Fruit fly (Drosophila melanogaster) whole organism, prepupa: ENCODE measurements around the gene ATPsyngamma.

Experiments used
- Blimp-1 ChIP-seq: fragments of 200-800 bp; sonication (Bioruptor generic); optimal IDR thresholded peaks from 3 replicates; lab custom pipeline; 2017; ENCODE audit warnings: missing biosample characterization, missing genetic modification characterization, mild to moderate bottlenecking, moderate library complexity, missing genetic modification reagents
- CG11294 ChIP-seq: fragments of 200-800 bp; sonication (Bioruptor generic); IDR thresholded peaks from 2 replicates; pipeline ENCODE4 v1.3.6; 2022; ENCODE audit warnings: missing biosample characterization, missing genetic modification characterization
- CG11762 ChIP-seq: fragments of 200-800 bp; sonication (Bioruptor generic); optimal IDR thresholded peaks from 3 replicates; lab custom pipeline; 2016; ENCODE audit warnings: missing biosample characterization, missing genetic modification characterization; ENCODE audit not compliant: insufficient read depth
- CG11902 ChIP-seq: fragments of 200-800 bp; sonication (Bioruptor generic); optimal IDR thresholded peaks from 3 replicates; lab custom pipeline; 2016; ENCODE audit warnings: missing biosample characterization, missing genetic modification characterization
- CG15336 ChIP-seq: fragments of 200-800 bp; sonication (Bioruptor generic); IDR thresholded peaks from 2 replicates; pipeline ENCODE4 v1.3.6; 2022; ENCODE audit warnings: missing biosample characterization, missing genetic modification characterization
- CG1621 ChIP-seq: fragments of 200-800 bp; sonication (Bioruptor generic); optimal IDR thresholded peaks from 3 replicates; lab custom pipeline; 2018; ENCODE audit warnings: missing biosample characterization, mild to moderate bottlenecking, missing genetic modification characterization
- CG16779 ChIP-seq: fragments of 200-800 bp; sonication (Bioruptor generic); optimal IDR thresholded peaks from 3 replicates; lab custom pipeline; 2017; ENCODE audit warnings: missing biosample characterization, mild to moderate bottlenecking, missing genetic modification characterization
- CG3032 ChIP-seq: fragments of 200-800 bp; optimal IDR thresholded peaks from 2 replicates; lab custom pipeline; 2019; ENCODE audit warnings: missing biosample characterization, mild to moderate bottlenecking, missing genetic modification characterization, moderate library complexity
- CG34406 ChIP-seq: fragments of 200-800 bp; sonication (Bioruptor generic); optimal IDR thresholded peaks from 3 replicates; lab custom pipeline; 2016; ENCODE audit warnings: missing biosample characterization, missing genetic modification characterization
- CG4318 ChIP-seq: fragments of 200-800 bp; sonication (Bioruptor generic); optimal IDR thresholded peaks from 3 replicates; lab custom pipeline; 2017; ENCODE audit warnings: missing biosample characterization, mild to moderate bottlenecking, missing genetic modification characterization
- CG6163 ChIP-seq: fragments of 200-800 bp; sonication (Bioruptor generic); IDR thresholded peaks from 3 replicates; pipeline ENCODE4 v1.3.6; 2022; ENCODE audit warnings: missing biosample characterization, missing genetic modification characterization
- CG6792 ChIP-seq: fragments of 200-800 bp; sonication (Bioruptor generic); optimal IDR thresholded peaks from 3 replicates; lab custom pipeline; 2016; ENCODE audit warnings: missing biosample characterization, missing genetic modification characterization
- CG6808 ChIP-seq: fragments of 200-800 bp; sonication (Bioruptor generic); optimal IDR thresholded peaks from 3 replicates; lab custom pipeline; 2017; ENCODE audit warnings: missing biosample characterization, missing genetic modification characterization, mild to moderate bottlenecking, moderate library complexity, missing genetic modification reagents
- CG8119 ChIP-seq: fragments of 200-800 bp; sonication (Bioruptor generic); IDR thresholded peaks from 3 replicates; pipeline ENCODE4 v1.3.6; 2022; ENCODE audit warnings: missing biosample characterization, missing genetic modification characterization
- CG8319 ChIP-seq: fragments of 200-800 bp; sonication (Bioruptor generic); optimal IDR thresholded peaks from 3 replicates; lab custom pipeline; 2016; ENCODE audit warnings: missing biosample characterization, missing genetic modification characterization
- CG9139 ChIP-seq: fragments of 200-800 bp; sonication (Bioruptor generic); optimal IDR thresholded peaks from 3 replicates; lab custom pipeline; 2017; ENCODE audit warnings: missing biosample characterization, mild to moderate bottlenecking, missing genetic modification characterization
- Eip75B ChIP-seq: fragments of 200-800 bp; sonication (Bioruptor generic); optimal IDR thresholded peaks from 3 replicates; lab custom pipeline; 2016; ENCODE audit warnings: missing biosample characterization, missing genetic modification characterization
- Eip93F ChIP-seq: fragments of 200-800 bp; sonication (Bioruptor generic); optimal IDR thresholded peaks from 2 replicates; lab custom pipeline; 2016; ENCODE audit warnings: missing biosample characterization, mild to moderate bottlenecking, missing genetic modification characterization
- Gug ChIP-seq: fragments of 200-800 bp; sonication (Bioruptor generic); IDR thresholded peaks from 2 replicates; pipeline ENCODE4 v1.3.6; 2022; ENCODE audit warnings: missing biosample characterization, missing genetic modification characterization
- Hr38 ChIP-seq: sonication (Bioruptor generic); optimal IDR thresholded peaks from 2 replicates; lab custom pipeline; 2016; ENCODE audit warnings: missing biosample characterization, missing genetic modification characterization
- OdsH ChIP-seq: fragments of 200-800 bp; sonication (Bioruptor generic); optimal IDR thresholded peaks from 3 replicates; lab custom pipeline; 2016; ENCODE audit warnings: missing biosample characterization, missing genetic modification characterization
- Smox ChIP-seq: fragments of 200-800 bp; sonication (Bioruptor generic); optimal IDR thresholded peaks from 3 replicates; lab custom pipeline; 2016; ENCODE audit warnings: missing biosample characterization, missing genetic modification characterization
- Sox102F ChIP-seq: fragments of 200-800 bp; sonication (Bioruptor generic); optimal IDR thresholded peaks from 2 replicates; lab custom pipeline; 2016; ENCODE audit warnings: missing biosample characterization, mild to moderate bottlenecking, missing genetic modification characterization
- Sox15 ChIP-seq: fragments of 200-800 bp; sonication (Bioruptor generic); optimal IDR thresholded peaks from 3 replicates; lab custom pipeline; 2016; ENCODE audit warnings: missing biosample characterization, missing genetic modification characterization
- achi ChIP-seq: fragments of 200-800 bp; sonication (Bioruptor generic); optimal IDR thresholded peaks from 3 replicates; lab custom pipeline; 2016; ENCODE audit warnings: missing biosample characterization, missing genetic modification characterization
- acj6 ChIP-seq: fragments of 200-800 bp; sonication (Bioruptor generic); optimal IDR thresholded peaks from 3 replicates; lab custom pipeline; 2016; ENCODE audit warnings: missing biosample characterization, missing genetic modification characterization
- cyc ChIP-seq: fragments of 200-800 bp; sonication (Bioruptor generic); optimal IDR thresholded peaks from 3 replicates; lab custom pipeline; 2016; ENCODE audit warnings: missing biosample characterization, missing genetic modification characterization
- dac ChIP-seq: fragments of 200-800 bp; sonication (Bioruptor generic); optimal IDR thresholded peaks from 2 replicates; lab custom pipeline; 2017; ENCODE audit warnings: missing biosample characterization, mild to moderate bottlenecking, missing genetic modification characterization
- dsx ChIP-seq: fragments of 200-800 bp; optimal IDR thresholded peaks from 3 replicates; lab custom pipeline; 2019; ENCODE audit warnings: missing biosample characterization, mild to moderate bottlenecking, missing genetic modification characterization, moderate library complexity; ENCODE audit not compliant: poor library complexity, severe bottlenecking
- eg ChIP-seq: fragments of 200-800 bp; sonication (Bioruptor generic); IDR thresholded peaks from 3 replicates; pipeline ENCODE4 v1.3.6; 2022; ENCODE audit warnings: missing biosample characterization, missing genetic modification characterization
- esn ChIP-seq: fragments of 200-800 bp; sonication (Bioruptor generic); optimal IDR thresholded peaks from 2 replicates; lab custom pipeline; 2016; ENCODE audit warnings: missing biosample characterization, mild to moderate bottlenecking, missing genetic modification characterization, moderate library complexity
- fd59A ChIP-seq: fragments of 200-800 bp; sonication (Bioruptor generic); optimal IDR thresholded peaks from 2 replicates; lab custom pipeline; 2017; ENCODE audit warnings: missing biosample characterization, mild to moderate bottlenecking, missing genetic modification characterization, missing genetic modification reagents
- fkh ChIP-seq: fragments of 200-800 bp; sonication (Bioruptor generic); optimal IDR thresholded peaks from 3 replicates; lab custom pipeline; 2017; ENCODE audit warnings: missing biosample characterization, mild to moderate bottlenecking, missing genetic modification characterization, moderate library complexity
- lz ChIP-seq: fragments of 200-800 bp; sonication (Bioruptor generic); optimal IDR thresholded peaks from 3 replicates; lab custom pipeline; 2016; ENCODE audit warnings: missing biosample characterization, missing genetic modification characterization
- salr ChIP-seq, 2 experiments: fragments of 200-800 bp; sonication (Bioruptor generic); optimal IDR thresholded peaks; 3 replicates each; lab custom pipeline; 2016 to 2018; ENCODE audit warnings: missing biosample characterization in 2 of 2, missing genetic modification characterization in 2 of 2, mild to moderate bottlenecking in 1 of 2
- ss ChIP-seq, 2 experiments: fragments of 200-800 bp; sonication (Bioruptor generic); optimal IDR thresholded peaks; 2 replicates in 1 of 2; 3 replicates in 1 of 2; lab custom pipeline; 2017 to 2018; ENCODE audit warnings: mild to moderate bottlenecking in 2 of 2, missing biosample characterization in 2 of 2, missing genetic modification characterization in 2 of 2, moderate library complexity in 1 of 2

The ATPsyngamma gene

dm6 chr3R:29723048-29723656 lies 25.8 kb downstream of the ATPsyngamma start, which contains the start of gene Pcd (continued):
- TF ChIP-seq CG15336 (GFP tag; lab: Robert Waterston, UW) (0 out of 2 replicates have a peak, but pooled peaks have one; percentile 29), OdsH (GFP tag; lab: Kevin White, UChicago) (no peak)

DNA sequence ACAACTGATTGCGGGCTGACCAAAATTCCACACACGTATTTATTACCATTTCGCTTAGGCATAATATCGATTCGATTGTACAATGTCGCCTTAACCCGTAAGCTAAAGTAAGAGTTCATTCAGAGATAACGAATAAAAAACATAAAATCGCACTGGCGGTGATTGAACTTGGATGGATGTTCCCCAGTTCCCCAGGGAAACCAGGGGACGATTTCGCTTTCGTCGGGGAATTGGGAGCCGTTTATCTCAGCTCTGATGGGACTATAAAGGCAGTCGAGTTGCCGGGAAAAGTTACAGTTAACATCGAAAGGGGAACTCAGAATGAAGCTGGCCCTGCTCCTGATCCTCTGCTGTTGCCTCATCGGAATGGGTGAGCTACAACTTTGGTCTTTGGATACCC lies 26.7 kb downstream of the ATPsyngamma start, which contains the start of gene CG34296:
TSS of gene CG34296 (plus strand) at position 301 of the 400 bp plus-strand sequence.
- no peak for TF ChIP-seq lz (GFP tag; lab: Kevin White, UChicago)
- TF ChIP-seq CG15336 (GFP tag; lab: Robert Waterston, UW), result no peak
- TF ChIP-seq Smox, result no peak
- no peak for TF ChIP-seq Eip75B (GFP tag; lab: Kevin White, UChicago)
- TF ChIP-seq CG8319, result no peak
- TF ChIP-seq CG11762 (GFP tag; lab: Kevin White, UChicago), result no peak
- no peak for TF ChIP-seq CG6808 (GFP tag; lab: Kevin White, UChicago)
- no peak for TF ChIP-seq Blimp-1
- TF ChIP-seq Sox15, result no peak
- no peak for TF ChIP-seq CG1621 (tag; lab: Kevin White, UChicago)

- TF ChIP-seq Sox15 (no peak), CG6163 (GFP tag; lab: Robert Waterston, UW) (0 out of 3 replicates have a peak, but pooled peaks have one; percentile 11), esn (GFP tag; lab: Kevin White, UChicago) (no peak), CG4318 (GFP tag; lab: Kevin White, UChicago) (no peak), CG8119 (GFP tag; lab: Robert Waterston, UW) (0 out of 3 replicates have a peak, but pooled peaks have one; percentile 25), CG15336 (GFP tag; lab: Robert Waterston, UW) (0 out of 2 replicates have a peak, but pooled peaks have one; percentile 7), fkh (GFP tag; lab: Kevin White, UChicago) (no peak), lz (GFP tag; lab: Kevin White, UChicago) (no peak), Sox102F (GFP tag; lab: Kevin White, UChicago) (no peak), Blimp-1 (no peak), CG11294 (GFP tag; lab: Robert Waterston, UW) (no peak), eg (0 out of 3 replicates have a peak, but pooled peaks have one; percentile 36), cyc (GFP tag; lab: Kevin White, UChicago) (no peak), fd59A (no peak), CG3032 (tag; lab: Kevin White, UChicago) (no peak), salr (GFP tag; optimal IDR thresholded peaks at IDR 0.05; lab: Kevin White, UChicago) (no peak), Gug (GFP tag; lab: Robert Waterston, UW) (no peak), CG9139 (no peak), dsx (GFP tag; lab: Kevin White, UChicago) (no peak), CG16779 (no peak), ss (GFP tag; optimal IDR thresholded peaks at IDR 0.05; lab: Kevin White, UChicago) (peak in 1 of 2 experiments; percentile 33), Eip93F (no peak), Hr38 (GFP tag; lab: Kevin White, UChicago) (no peak), OdsH (GFP tag; lab: Kevin White, UChicago) (no peak), CG11902 (GFP tag; lab: Kevin White, UChicago) (no peak), dac (GFP tag; lab: Kevin White, UChicago) (no peak), CG34406 (no peak), acj6 (GFP tag; lab: Kevin White, UChicago) (no peak), achi (no peak), CG6792 (GFP tag; lab: Kevin White, UChicago) (no peak)
Observed at dm6 chr3R:29718363-29718762, 30.6 kb downstream of the ATPsyngamma start, which contains the start of gene CG15506. TSS of gene CG15506 (plus strand) at chr3R:29718663.
